Fruit fly (Drosophila melanogaster) whole organism, adult: Measurements from ENCODE around the gene Wnt10.

Source experiments
- CG11617 ChIP-seq: fragments of 200-800 bp; sonication (Bioruptor generic); optimal IDR thresholded peaks from 2 replicates; lab custom pipeline; 2017; ENCODE audit warnings: mild to moderate bottlenecking, missing biosample characterization, missing genetic modification reagents, missing genetic modification characterization
- CG14711 ChIP-seq: fragments of 200-800 bp; sonication (Bioruptor generic); optimal IDR thresholded peaks from 2 replicates; lab custom pipeline; 2018; ENCODE audit warnings: missing biosample characterization, mild to moderate bottlenecking, missing genetic modification characterization, moderate library complexity
- CG7045 ChIP-seq: fragments of 200-800 bp; sonication (Bioruptor generic); optimal IDR thresholded peaks from 2 replicates; lab custom pipeline; 2017; ENCODE audit warnings: missing biosample characterization, mild to moderate bottlenecking, missing genetic modification characterization
- CG7101 ChIP-seq: fragments of 200-800 bp; sonication (Bioruptor generic); optimal IDR thresholded peaks from 2 replicates; lab custom pipeline; 2018; ENCODE audit warnings: missing biosample characterization, mild to moderate bottlenecking, missing genetic modification characterization, moderate library complexity
- Clk ChIP-seq: fragments of 200-800 bp; sonication (Bioruptor generic); optimal IDR thresholded peaks from 2 replicates; lab custom pipeline; 2017; ENCODE audit warnings: missing biosample characterization, missing genetic modification characterization
- Hr96 ChIP-seq: fragments of 200-800 bp; sonication (Bioruptor generic); optimal IDR thresholded peaks from 2 replicates; lab custom pipeline; 2016; ENCODE audit warnings: missing biosample characterization, missing genetic modification characterization
- bab1 ChIP-seq: fragments of 200-800 bp; sonication (Bioruptor generic); optimal IDR thresholded peaks from 3 replicates; lab custom pipeline; 2019; ENCODE audit warnings: missing biosample characterization, mild to moderate bottlenecking, missing genetic modification characterization, moderate library complexity

DNA sequence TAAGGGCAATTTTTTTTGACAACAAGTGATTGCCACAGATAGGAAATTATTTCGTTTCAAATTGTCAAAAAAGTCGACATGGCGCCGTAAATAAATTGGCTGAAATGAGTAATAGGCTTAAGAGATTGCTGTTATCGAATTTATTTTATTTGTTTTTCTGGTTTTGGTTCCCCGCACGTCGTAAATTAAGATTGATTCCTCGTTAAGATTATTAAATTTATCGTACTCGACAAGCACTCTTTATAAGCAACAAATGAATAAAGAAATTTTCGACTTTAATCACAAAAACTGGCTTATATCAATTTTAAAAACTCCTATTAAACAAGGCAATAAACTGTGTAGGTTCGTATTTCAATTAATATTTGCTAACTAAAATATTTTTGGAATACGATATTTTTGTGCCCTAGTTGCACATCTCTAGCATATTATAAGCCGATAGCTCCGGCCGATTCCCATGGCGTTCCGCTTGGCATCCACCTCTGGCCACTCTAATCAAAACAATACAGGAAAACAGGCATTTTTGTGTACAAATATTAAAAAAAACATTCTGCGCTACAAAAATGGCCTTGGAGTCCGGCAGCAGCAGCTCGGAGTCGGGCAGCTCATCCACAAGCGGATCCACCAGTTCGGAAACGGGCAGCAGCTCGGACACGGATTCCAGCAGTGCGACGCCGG lies 48.9 kb downstream of the Wnt10 start, which contains the start of gene chm:
- no peak for TF ChIP-seq CG11617 (GFP tag; lab: Kevin White, UChicago)
- TF ChIP-seq bab1 (GFP tag; lab: Kevin White, UChicago) = peak; percentile 57
- TF ChIP-seq CG7045 = peak; percentile 15
- TF ChIP-seq CG14711 (tag; lab: Kevin White, UChicago) = no peak
- TF ChIP-seq Clk (GFP tag; lab: Kevin White, UChicago) = no peak
- peak; percentile 4 for TF ChIP-seq Hr96 (GFP tag; lab: Kevin White, UChicago)
- TF ChIP-seq CG7101 (tag; lab: Kevin White, UChicago) = peak; percentile 24
